Fruit fly (Drosophila melanogaster): ENCODE results near the gene Cip4.

The Cip4 gene

DNA sequence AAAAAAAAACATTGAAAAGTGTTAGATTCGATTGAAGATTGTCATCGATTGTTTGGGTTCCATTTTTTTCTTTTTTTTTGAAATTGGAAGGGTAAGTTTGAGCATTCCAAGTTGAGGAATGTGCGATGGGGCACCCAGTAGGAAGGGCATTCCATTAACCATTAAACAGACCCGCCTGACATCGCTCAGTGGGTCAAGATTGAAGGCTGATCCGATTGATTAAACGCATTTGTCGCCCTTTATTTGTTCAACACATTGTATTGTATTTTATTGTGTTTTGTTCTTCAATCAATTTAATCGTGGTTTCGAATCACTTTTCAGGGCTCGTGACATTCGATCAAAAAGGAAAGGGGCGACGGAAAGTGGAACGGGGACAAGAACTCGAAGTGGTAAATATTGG, 22.8 kb downstream of the Cip4 start:
- TF ChIP-seq Sin3A (optimal IDR thresholded peaks at IDR 0.05) (no peak), insv (optimal IDR thresholded peaks at IDR 0.05) (no peak), ttk (optimal IDR thresholded peaks at IDR 0.05) (no peak), psq (optimal IDR thresholded peaks at IDR 0.05) (no peak), Myc (optimal IDR thresholded peaks at IDR 0.05) (no peak), h (optimal IDR thresholded peaks at IDR 0.05) (no peak)

dm6 chr3L:4340227-4340626, 23.7 kb downstream of the Cip4 start:
- TF ChIP-seq h (optimal IDR thresholded peaks at IDR 0.05) (no peak), insv (optimal IDR thresholded peaks at IDR 0.05) (no peak), ttk (optimal IDR thresholded peaks at IDR 0.05) (no peak), psq (optimal IDR thresholded peaks at IDR 0.05) (no peak), Sin3A (optimal IDR thresholded peaks at IDR 0.05) (no peak), Myc (optimal IDR thresholded peaks at IDR 0.05) (no peak)

DNA sequence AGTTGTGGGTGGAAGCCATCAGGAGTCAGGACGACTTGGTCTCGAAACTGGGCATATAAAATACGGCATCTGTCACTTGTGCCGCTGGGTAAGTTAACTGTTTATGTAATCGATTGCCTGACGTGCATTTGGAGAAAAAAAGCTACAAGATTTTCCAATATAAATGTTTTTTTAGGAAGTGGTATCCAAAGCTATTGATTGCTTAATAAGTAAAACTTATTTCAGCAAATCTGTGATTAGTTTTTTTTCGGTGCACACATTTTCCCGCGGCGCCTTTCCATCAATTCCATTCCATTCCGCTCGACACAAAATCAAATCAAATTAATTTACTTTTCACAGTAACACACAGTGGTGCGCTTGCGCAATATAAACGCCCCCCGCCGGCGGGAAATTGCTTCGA, 24.4 kb downstream of the Cip4 start:
- TF ChIP-seq Sin3A (optimal IDR thresholded peaks at IDR 0.05) (no peak), insv (optimal IDR thresholded peaks at IDR 0.05) (no peak), psq (optimal IDR thresholded peaks at IDR 0.05) (no peak), Myc (optimal IDR thresholded peaks at IDR 0.05) (no peak), ttk (optimal IDR thresholded peaks at IDR 0.05) (no peak), h (optimal IDR thresholded peaks at IDR 0.05) (no peak)

DNA sequence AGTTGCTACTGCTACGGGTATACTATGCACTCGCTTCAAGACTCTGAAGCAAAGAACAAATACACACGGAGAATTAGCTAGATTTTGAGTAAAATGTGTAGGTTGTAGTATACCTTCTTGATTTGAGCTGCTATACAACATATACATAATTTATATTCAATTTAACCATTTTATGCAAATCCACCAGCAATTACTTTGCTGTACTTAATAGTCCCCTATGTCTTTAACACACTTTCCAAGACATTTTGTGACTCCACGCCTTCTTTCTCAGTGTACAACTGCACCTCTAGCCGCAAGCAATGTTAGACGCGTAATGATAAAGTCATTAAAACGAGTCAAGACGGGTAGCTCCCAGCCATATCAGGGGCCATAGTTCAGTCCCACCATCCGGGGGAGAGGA, 27.3 kb downstream of the Cip4 start:
- TF ChIP-seq psq (optimal IDR thresholded peaks at IDR 0.05): no peak
- TF ChIP-seq Myc (optimal IDR thresholded peaks at IDR 0.05): no peak
- TF ChIP-seq ttk (optimal IDR thresholded peaks at IDR 0.05): no peak
- no peak for TF ChIP-seq h (optimal IDR thresholded peaks at IDR 0.05)
- TF ChIP-seq Sin3A (optimal IDR thresholded peaks at IDR 0.05): no peak
- TF ChIP-seq insv (optimal IDR thresholded peaks at IDR 0.05): no peak

- TF ChIP-seq Myc (optimal IDR thresholded peaks at IDR 0.05) (no peak), Sin3A (optimal IDR thresholded peaks at IDR 0.05) (no peak), insv (optimal IDR thresholded peaks at IDR 0.05) (no peak), ttk (optimal IDR thresholded peaks at IDR 0.05) (no peak), h (optimal IDR thresholded peaks at IDR 0.05) (no peak), psq (optimal IDR thresholded peaks at IDR 0.05) (no peak)
These were observed 35.9 kb downstream of the Cip4 start for dm6 chr3L:4328048-4328447.

- TF ChIP-seq insv (optimal IDR thresholded peaks at IDR 0.05) (no peak), Sin3A (optimal IDR thresholded peaks at IDR 0.05) (no peak), psq (optimal IDR thresholded peaks at IDR 0.05) (no peak), ttk (optimal IDR thresholded peaks at IDR 0.05) (no peak), Myc (optimal IDR thresholded peaks at IDR 0.05) (no peak), h (optimal IDR thresholded peaks at IDR 0.05) (no peak)
These were observed 41.8 kb downstream of the Cip4 start, which contains the start of gene CG15014 for dm6 chr3L:4322032-4322617. Gene CG15014 (minus strand): TSS chr3L:4322259.

DNA sequence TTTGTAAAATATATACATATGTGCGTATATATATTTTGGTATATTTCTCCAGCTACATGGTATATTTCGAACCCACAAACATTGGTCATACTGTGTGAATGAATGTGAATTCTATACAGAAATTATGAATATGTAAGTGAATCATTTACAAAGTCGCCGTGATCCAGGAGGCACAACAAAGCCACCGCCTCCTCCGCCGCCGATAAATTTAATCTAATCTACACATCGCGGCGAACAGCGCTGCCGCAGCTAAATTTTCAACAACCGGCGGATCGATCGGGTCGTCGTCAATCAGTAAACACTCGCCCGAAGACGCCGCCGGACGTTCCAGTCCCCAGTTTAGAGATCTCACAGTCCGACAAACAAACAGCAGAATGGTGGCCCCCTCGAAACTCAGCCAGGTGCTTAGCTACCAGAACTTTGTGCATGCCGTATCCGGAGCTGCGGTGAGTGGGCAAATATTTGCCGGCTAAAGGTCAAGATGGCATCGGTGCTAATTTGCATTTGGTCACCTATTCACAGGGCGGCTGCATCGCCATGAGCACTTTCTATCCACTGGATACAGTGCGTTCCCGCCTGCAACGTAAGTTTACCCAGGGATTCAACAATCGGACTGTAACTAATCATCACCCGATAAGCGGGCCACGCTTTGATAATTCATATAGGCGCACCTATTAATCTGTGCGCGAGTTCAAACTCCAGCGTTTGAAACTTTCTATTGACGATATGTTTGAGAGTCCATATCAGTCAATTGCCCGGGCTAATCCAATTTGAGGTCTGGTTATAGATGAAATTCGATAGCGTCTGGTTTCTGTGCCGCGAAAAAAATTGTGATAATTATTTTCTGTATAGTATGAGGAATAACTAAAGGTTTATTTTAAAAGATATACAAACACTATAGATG, 45.0 kb downstream of the Cip4 start, which contains the start of gene PMP34:
PMP34 (plus strand) TSS at position 79 of the 904 bp plus-strand sequence.
- TF ChIP-seq insv (optimal IDR thresholded peaks at IDR 0.05): no peak
- TF ChIP-seq ttk (optimal IDR thresholded peaks at IDR 0.05): no peak
- no peak for TF ChIP-seq psq (optimal IDR thresholded peaks at IDR 0.05)
- no peak for TF ChIP-seq h (optimal IDR thresholded peaks at IDR 0.05)
- no peak for TF ChIP-seq Sin3A (optimal IDR thresholded peaks at IDR 0.05)
- TF ChIP-seq Myc (optimal IDR thresholded peaks at IDR 0.05): no peak

DNA sequence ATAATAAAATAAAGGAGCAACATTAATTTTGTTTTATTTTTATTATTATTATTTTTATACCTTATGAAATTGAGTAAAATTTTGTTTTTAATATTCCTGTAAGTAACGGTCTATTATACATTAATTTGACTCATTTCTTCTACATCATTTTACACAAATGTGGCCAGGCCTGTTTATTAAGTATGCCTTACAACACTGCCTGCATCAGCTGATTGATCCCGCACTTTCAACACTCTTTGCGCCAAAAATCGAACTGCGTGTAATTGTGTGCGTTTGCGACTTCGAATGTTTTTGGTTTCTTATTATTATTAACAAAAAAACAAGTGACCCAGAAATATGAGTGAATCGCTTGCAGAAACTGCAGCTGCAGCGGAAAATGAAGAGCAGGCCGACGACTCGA, 50.6 kb downstream of the Cip4 start, which contains the start of gene Claspin:
Claspin (plus strand) TSS at position 185 of the 400 bp plus-strand sequence.
- TF ChIP-seq Myc (optimal IDR thresholded peaks at IDR 0.05) (no peak), insv (optimal IDR thresholded peaks at IDR 0.05) (no peak), psq (optimal IDR thresholded peaks at IDR 0.05) (no peak), h (optimal IDR thresholded peaks at IDR 0.05) (no peak), ttk (optimal IDR thresholded peaks at IDR 0.05) (no peak), Sin3A (optimal IDR thresholded peaks at IDR 0.05) (no peak)

DNA sequence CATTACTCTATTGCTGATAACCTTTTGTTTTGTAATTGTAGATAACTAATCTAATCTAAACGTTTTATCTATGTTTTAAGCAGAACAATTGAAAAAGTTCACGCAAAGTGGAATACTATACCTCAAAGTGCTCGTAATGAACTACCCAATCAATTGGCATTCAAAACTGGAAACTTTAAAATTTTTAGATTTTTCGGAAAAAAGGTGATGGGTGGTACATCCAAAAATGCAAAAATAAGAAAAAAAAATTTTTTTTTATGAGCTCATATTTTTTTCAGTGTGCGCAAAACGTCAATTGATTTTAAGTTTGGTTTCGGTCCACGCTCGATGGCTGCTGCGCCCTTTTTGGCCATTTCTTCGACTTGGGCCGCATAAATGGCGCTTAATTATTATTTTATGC, 53.3 kb downstream of the Cip4 start:
- TF ChIP-seq insv (optimal IDR thresholded peaks at IDR 0.05) (no peak), ttk (optimal IDR thresholded peaks at IDR 0.05) (no peak), Sin3A (optimal IDR thresholded peaks at IDR 0.05) (no peak), Myc (optimal IDR thresholded peaks at IDR 0.05) (no peak), h (optimal IDR thresholded peaks at IDR 0.05) (no peak), psq (optimal IDR thresholded peaks at IDR 0.05) (no peak)

dm6 chr3L:4307691-4308383, 56.1 kb downstream of the Cip4 start, which contains the start of gene dyl:
Gene dyl (minus strand): TSS chr3L:4307718.
- TF ChIP-seq psq (optimal IDR thresholded peaks at IDR 0.05) (no peak), insv (optimal IDR thresholded peaks at IDR 0.05) (no peak), h (optimal IDR thresholded peaks at IDR 0.05) (no peak), Sin3A (optimal IDR thresholded peaks at IDR 0.05) (no peak), ttk (optimal IDR thresholded peaks at IDR 0.05) (no peak), Myc (optimal IDR thresholded peaks at IDR 0.05) (no peak)

DNA sequence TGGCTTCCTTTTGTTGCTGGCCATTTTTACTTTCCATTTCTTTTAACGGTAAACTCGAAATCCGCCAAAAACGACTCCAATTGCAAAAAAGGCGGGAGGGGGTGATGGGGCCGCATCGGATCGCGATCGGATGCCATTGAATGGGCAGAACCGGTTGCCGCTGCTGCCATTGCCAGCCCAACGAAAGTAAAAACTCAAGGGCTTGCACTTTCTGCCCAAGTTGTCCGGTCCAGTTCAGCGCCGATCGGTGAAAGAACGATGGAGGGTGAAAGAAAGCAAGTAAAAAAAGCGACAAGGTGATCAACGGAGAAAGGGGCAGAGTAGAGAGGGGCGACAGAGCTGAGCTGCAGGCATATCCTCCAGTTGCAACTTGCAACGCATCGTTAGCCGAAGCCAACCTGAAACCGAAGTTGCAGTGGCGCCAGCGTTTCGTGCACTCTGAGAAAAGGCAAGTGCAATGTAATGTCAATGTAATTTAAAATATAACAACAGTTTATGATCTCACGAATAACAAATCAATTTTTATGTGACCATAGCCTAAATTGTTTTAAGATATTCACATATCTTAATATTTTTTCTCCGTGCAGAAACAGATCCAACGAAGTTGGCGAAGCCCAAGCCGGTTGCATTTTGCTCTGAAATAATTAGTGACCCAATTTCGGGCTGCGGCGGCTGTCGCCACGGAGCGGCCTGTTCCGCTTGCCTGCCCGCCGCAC, 59.5 kb downstream of the Cip4 start:
- TF ChIP-seq insv (optimal IDR thresholded peaks at IDR 0.05) (no peak), psq (optimal IDR thresholded peaks at IDR 0.05) (no peak), Sin3A (optimal IDR thresholded peaks at IDR 0.05) (no peak), h (optimal IDR thresholded peaks at IDR 0.05) (no peak), Myc (optimal IDR thresholded peaks at IDR 0.05) (no peak), ttk (optimal IDR thresholded peaks at IDR 0.05) (no peak)

All from Kc167 (cell line).